Worm (Caenorhabditis elegans) whole organism, young adult: ENCODE results near the gene Y54G2A.10.
"Not testable (repeated sequence)": the region's sequence is repeated elsewhere in the genome, so short reads cannot be mapped to it uniquely, and the experiment has no call there.

Source experiments
- ama-1 ChIP-seq, 3 experiments: fragments of 150-350 bp in 1 of 3; sonication (generic microtip) in 2 of 3; optimal IDR thresholded peaks; 2 replicates each; lab custom pipeline; 2014 to 2018; ENCODE audit warnings: missing biosample characterization in 2 of 3, missing genetic modification characterization in 2 of 3, missing genetic modification reagents in 2 of 3
- efl-1 ChIP-seq: fragments of 150-350 bp; optimal IDR thresholded peaks from 2 replicates; lab custom pipeline; 2014; ENCODE audit warnings: missing biosample characterization, missing genetic modification reagents, missing genetic modification characterization
- ekl-4 ChIP-seq: fragments of 200-800 bp; sonication (Bioruptor generic); IDR thresholded peaks from 2 replicates; pipeline ENCODE4 v1.3.6; 2022; ENCODE audit warnings: missing genetic modification reagents, missing genetic modification characterization, missing compliant biosample characterization
- unc-62 ChIP-seq: fragments of 150-350 bp; optimal IDR thresholded peaks from 2 replicates; lab custom pipeline; 2014; ENCODE audit warnings: missing biosample characterization, missing genetic modification reagents, missing genetic modification characterization

- not testable (repeated sequence) for TF ChIP-seq ama-1 (optimal IDR thresholded peaks at IDR 0.05; lab: Kevin White, UChicago); ama-1 (GFP tag; optimal IDR thresholded peaks at IDR 0.05; lab: Kevin White, UChicago); efl-1 (GFP tag; lab: Kevin White, UChicago); unc-62 (GFP tag; lab: Kevin White, UChicago)
- peak; percentile 90 for TF ChIP-seq ekl-4 (GFP tag; lab: Robert Waterston, UW)
Observed at ce11 chrIV:2755472-2755871, 44.0 kb upstream of the Y54G2A.10 start.
